Worm (Caenorhabditis elegans) whole organism, mixed stage, embryonic: ENCODE measurements around the gene F19G12.9.
"Not testable (repeated sequence)": the region's sequence is repeated elsewhere in the genome, so short reads cannot be mapped to it uniquely, and the experiment has no call there.

Source experiments
- M03D4.4 ChIP-seq: sonication (generic microtip); optimal IDR thresholded peaks from 2 replicates; lab custom pipeline; 2017; ENCODE audit warnings: mild to moderate bottlenecking, missing genetic modification characterization, missing compliant biosample characterization
- bed-3 ChIP-seq: fragments of 200-800 bp; sonication (Bioruptor generic); optimal IDR thresholded peaks from 3 replicates; lab custom pipeline; 2018; ENCODE audit warnings: mild to moderate bottlenecking, missing genetic modification characterization, moderate library complexity, missing compliant biosample characterization
- blmp-1 ChIP-seq: fragments of 150-350 bp; optimal IDR thresholded peaks from 2 replicates; lab custom pipeline; 2014; ENCODE audit warnings: missing biosample characterization, missing genetic modification characterization
- ceh-39 ChIP-seq: fragments of 150-350 bp; optimal IDR thresholded peaks from 2 replicates; lab custom pipeline; 2014; ENCODE audit warnings: missing biosample characterization, missing genetic modification characterization
- ceh-43 ChIP-seq: fragments of 200-800 bp; sonication (Bioruptor generic); optimal IDR thresholded peaks from 2 replicates; lab custom pipeline; 2018; ENCODE audit warnings: mild to moderate bottlenecking, missing genetic modification characterization, moderate library complexity, missing compliant biosample characterization
- ceh-83 ChIP-seq: fragments of 200-800 bp; sonication (Bioruptor generic); optimal IDR thresholded peaks from 2 replicates; lab custom pipeline; 2018; ENCODE audit warnings: mild to moderate bottlenecking, missing genetic modification characterization, missing compliant biosample characterization
- ces-1 ChIP-seq: fragments of 150-350 bp; optimal IDR thresholded peaks from 2 replicates; lab custom pipeline; 2014; ENCODE audit warnings: missing biosample characterization, missing genetic modification reagents, missing genetic modification characterization
- cnd-1 ChIP-seq: fragments of 200-800 bp; sonication (Bioruptor generic); optimal IDR thresholded peaks from 2 replicates; lab custom pipeline; 2018; ENCODE audit warnings: mild to moderate bottlenecking, missing genetic modification characterization, missing compliant biosample characterization
- drap-1 ChIP-seq: fragments of 200-800 bp; sonication (Bioruptor generic); optimal IDR thresholded peaks from 3 replicates; lab custom pipeline; 2018; ENCODE audit warnings: mild to moderate bottlenecking, missing genetic modification characterization, missing compliant biosample characterization
- elt-1 ChIP-seq: sonication (generic microtip); optimal IDR thresholded peaks from 2 replicates; lab custom pipeline; 2017; ENCODE audit warnings: missing genetic modification characterization, mild to moderate bottlenecking, missing compliant biosample characterization, antibody characterized with exemption, moderate library complexity, borderline replicate concordance; ENCODE audit not compliant: insufficient read depth
- flh-1 ChIP-seq: fragments of 200-800 bp; sonication (Bioruptor generic); optimal IDR thresholded peaks from 2 replicates; lab custom pipeline; 2018; ENCODE audit warnings: mild to moderate bottlenecking, missing genetic modification characterization, moderate library complexity, missing compliant biosample characterization
- ham-2 ChIP-seq: fragments of 200-800 bp; sonication (Bioruptor generic); optimal IDR thresholded peaks from 2 replicates; lab custom pipeline; 2018; ENCODE audit warnings: mild to moderate bottlenecking, missing genetic modification characterization, missing compliant biosample characterization
- hlh-1 ChIP-seq: fragments of 150-350 bp; optimal IDR thresholded peaks from 2 replicates; lab custom pipeline; 2014; ENCODE audit warnings: missing biosample characterization, missing genetic modification reagents, missing genetic modification characterization
- lin-13 ChIP-seq: fragments of 150-350 bp; optimal IDR thresholded peaks from 2 replicates; lab custom pipeline; 2014; ENCODE audit warnings: missing biosample characterization, missing genetic modification characterization
- lin-32 ChIP-seq: fragments of 200-800 bp; sonication (Bioruptor generic); optimal IDR thresholded peaks from 2 replicates; lab custom pipeline; 2018; ENCODE audit warnings: mild to moderate bottlenecking, missing genetic modification characterization, missing compliant biosample characterization
- lsy-2 ChIP-seq: fragments of 150-350 bp; optimal IDR thresholded peaks from 2 replicates; lab custom pipeline; 2014; ENCODE audit warnings: missing biosample characterization, missing genetic modification characterization
- mab-5 ChIP-seq: fragments of 150-350 bp; optimal IDR thresholded peaks from 2 replicates; lab custom pipeline; 2014; ENCODE audit warnings: missing biosample characterization, missing genetic modification characterization
- mep-1 ChIP-seq: fragments of 150-350 bp; optimal IDR thresholded peaks from 2 replicates; lab custom pipeline; 2017; ENCODE audit warnings: missing biosample characterization, missing genetic modification reagents, missing genetic modification characterization, inconsistent platforms
- mls-2 ChIP-seq: sonication (generic microtip); optimal IDR thresholded peaks from 2 replicates; lab custom pipeline; 2016; ENCODE audit warnings: mild to moderate bottlenecking, missing genetic modification characterization, moderate library complexity, missing compliant biosample characterization
- nhr-12 ChIP-seq: fragments of 150-350 bp; optimal IDR thresholded peaks from 2 replicates; lab custom pipeline; 2014; ENCODE audit warnings: missing biosample characterization, missing genetic modification characterization
- nhr-2 ChIP-seq: fragments of 150-350 bp; optimal IDR thresholded peaks from 2 replicates; lab custom pipeline; 2014; ENCODE audit warnings: missing biosample characterization, missing genetic modification characterization
- nhr-76 ChIP-seq: sonication (generic microtip); optimal IDR thresholded peaks from 2 replicates; lab custom pipeline; 2017; ENCODE audit warnings: missing biosample characterization, missing genetic modification characterization
- sem-2 ChIP-seq: fragments of 200-800 bp; sonication (Bioruptor generic); optimal IDR thresholded peaks from 2 replicates; lab custom pipeline; 2018; ENCODE audit warnings: mild to moderate bottlenecking, missing genetic modification characterization, missing compliant biosample characterization
- snpc-4 ChIP-seq: fragments of 150-350 bp; optimal IDR thresholded peaks from 2 replicates; lab custom pipeline; 2014; ENCODE audit warnings: missing biosample characterization, missing genetic modification characterization
- sptf-1 ChIP-seq: sonication (generic microtip); optimal IDR thresholded peaks from 2 replicates; lab custom pipeline; 2017; ENCODE audit warnings: mild to moderate bottlenecking, missing genetic modification characterization, moderate library complexity, missing compliant biosample characterization
- tbx-8 ChIP-seq: fragments of 200-800 bp; sonication (Bioruptor generic); optimal IDR thresholded peaks from 2 replicates; lab custom pipeline; 2018; ENCODE audit warnings: mild to moderate bottlenecking, missing genetic modification characterization, moderate library complexity, missing compliant biosample characterization
- unc-39 ChIP-seq: fragments of 150-350 bp; optimal IDR thresholded peaks from 2 replicates; lab custom pipeline; 2014; ENCODE audit warnings: missing biosample characterization, missing genetic modification characterization
- unc-62 ChIP-seq: fragments of 150-350 bp; optimal IDR thresholded peaks from 2 replicates; lab custom pipeline; 2014; ENCODE audit warnings: missing biosample characterization, missing genetic modification reagents, missing genetic modification characterization
- zip-8 ChIP-seq: fragments of 150-350 bp; optimal IDR thresholded peaks from 2 replicates; lab custom pipeline; 2014; ENCODE audit warnings: missing biosample characterization, missing genetic modification characterization
- ztf-11 ChIP-seq: fragments of 150-350 bp; optimal IDR thresholded peaks from 2 replicates; lab custom pipeline; 2014; ENCODE audit warnings: missing biosample characterization, missing genetic modification characterization

The F19G12.9 gene

DNA sequence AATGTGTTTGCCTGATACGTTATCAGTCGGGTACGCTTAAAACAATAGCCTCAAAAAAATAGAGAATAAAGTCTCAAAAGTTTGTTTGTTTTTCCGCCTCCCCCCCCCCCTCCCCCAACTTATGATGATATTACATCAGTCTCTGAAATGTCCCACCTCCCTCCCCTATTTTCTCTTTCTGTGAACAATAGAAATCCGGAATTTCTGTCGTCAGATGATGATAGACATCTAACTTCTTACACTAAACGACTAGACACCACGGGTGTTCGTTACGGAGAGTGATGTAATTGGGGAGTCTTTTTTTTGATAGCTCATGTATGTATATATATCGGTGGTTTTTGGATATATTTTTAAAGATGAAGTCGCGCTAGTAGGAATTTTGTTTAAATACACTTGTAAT is 24.6 kb upstream of the F19G12.9 start:
- TF ChIP-seq ces-1 (GFP tag; lab: Kevin White, UChicago): no peak
- TF ChIP-seq sptf-1 (tag; lab: Kevin White, UChicago): no peak
- no peak for TF ChIP-seq bed-3 (GFP tag; lab: Kevin White, UChicago)

DNA sequence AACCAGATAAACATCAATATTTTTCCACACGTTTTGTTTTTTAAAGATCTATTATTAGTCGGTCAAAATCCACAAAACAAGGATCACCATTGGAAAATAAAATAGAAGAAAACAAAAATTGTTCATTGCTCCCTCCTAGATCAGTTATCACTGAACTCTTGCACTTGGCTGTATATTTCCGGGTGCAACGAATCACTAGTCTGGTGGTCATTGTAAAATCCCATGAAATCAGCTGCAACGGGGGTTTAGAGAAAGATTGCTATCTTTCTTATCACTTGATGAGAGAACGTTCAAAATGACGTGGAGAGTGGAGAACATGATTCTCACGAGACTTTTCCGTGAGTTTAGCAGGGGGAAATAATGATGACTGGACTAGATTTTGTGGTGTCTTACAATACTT is 23.2 kb upstream of the F19G12.9 start:
- TF ChIP-seq ces-1 (GFP tag; lab: Kevin White, UChicago) (no peak), snpc-4 (tag; lab: Kevin White, UChicago) (no peak)

DNA sequence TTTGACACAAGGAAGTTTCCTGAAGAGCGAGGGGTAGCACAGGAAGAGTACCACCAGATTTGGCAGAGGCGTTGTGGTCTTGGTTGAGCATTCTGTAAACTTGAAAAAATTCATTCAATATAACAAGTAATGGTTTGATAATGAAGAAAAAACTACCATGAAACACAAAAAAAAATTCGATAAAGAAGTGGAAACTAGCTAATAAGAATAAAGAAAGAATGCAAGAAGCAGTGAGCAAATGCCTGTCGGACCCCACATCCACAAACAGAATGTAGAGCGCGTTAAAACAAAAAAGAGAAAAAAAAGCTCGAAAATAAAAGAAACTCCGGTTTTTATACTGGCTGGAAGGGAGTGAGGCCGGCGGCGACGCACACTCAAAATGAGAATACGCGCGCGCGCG is 21.5 kb upstream of the F19G12.9 start, which contains the start of gene H39E20.1:
Gene H39E20.1 (minus strand): TSS at position 101 of the 400 bp plus-strand sequence.
- TF ChIP-seq lin-13 (tag; lab: Kevin White, UChicago) (no peak), drap-1 (GFP tag; lab: Kevin White, UChicago) (no peak), mls-2 (tag; lab: Kevin White, UChicago) (no peak), nhr-2 (no peak), sptf-1 (tag; lab: Kevin White, UChicago) (no peak), snpc-4 (tag; lab: Kevin White, UChicago) (no peak), M03D4.4 (tag; lab: Kevin White, UChicago) (no peak), zip-8 (no peak), hlh-1 (tag; lab: Kevin White, UChicago) (no peak), mab-5 (tag; lab: Kevin White, UChicago) (no peak), ceh-39 (tag; lab: Kevin White, UChicago) (no peak), nhr-76 (tag; lab: Kevin White, UChicago) (no peak), tbx-8 (no peak), lin-32 (GFP tag; lab: Kevin White, UChicago) (no peak), blmp-1 (no peak), unc-62 (GFP tag; lab: Kevin White, UChicago) (no peak), nhr-12 (tag; lab: Kevin White, UChicago) (no peak)

DNA sequence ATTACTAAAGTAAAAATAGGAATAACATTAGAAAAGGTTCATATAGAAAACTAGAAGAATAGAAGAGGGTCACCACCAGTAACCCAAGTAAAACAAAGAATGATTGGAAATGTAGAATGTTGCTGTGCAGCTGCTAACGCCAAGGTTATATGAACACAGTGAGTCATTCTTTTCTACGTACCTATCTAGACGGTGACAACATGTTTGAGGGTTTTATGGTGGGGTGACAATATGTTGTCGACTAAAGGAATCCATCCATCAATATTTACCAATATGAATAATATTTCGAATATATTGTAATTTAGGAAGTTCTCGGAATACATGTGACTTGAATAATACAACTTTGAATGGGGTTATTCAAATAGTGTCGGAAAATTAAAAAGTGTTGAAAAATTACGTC is 17.8 kb upstream of the F19G12.9 start, which contains the start of gene ZK402.5:
Gene ZK402.5 (minus strand): TSS at position 101 of the 400 bp plus-strand sequence.
- TF ChIP-seq lin-32 (GFP tag; lab: Kevin White, UChicago) (no peak), sem-2 (no peak), sptf-1 (tag; lab: Kevin White, UChicago) (no peak), ces-1 (GFP tag; lab: Kevin White, UChicago) (no peak), ceh-43 (no peak), lsy-2 (tag; lab: Kevin White, UChicago) (no peak), mep-1 (tag; lab: Kevin White, UChicago) (no peak), flh-1 (no peak), ceh-83 (GFP tag; lab: Kevin White, UChicago) (no peak)

DNA sequence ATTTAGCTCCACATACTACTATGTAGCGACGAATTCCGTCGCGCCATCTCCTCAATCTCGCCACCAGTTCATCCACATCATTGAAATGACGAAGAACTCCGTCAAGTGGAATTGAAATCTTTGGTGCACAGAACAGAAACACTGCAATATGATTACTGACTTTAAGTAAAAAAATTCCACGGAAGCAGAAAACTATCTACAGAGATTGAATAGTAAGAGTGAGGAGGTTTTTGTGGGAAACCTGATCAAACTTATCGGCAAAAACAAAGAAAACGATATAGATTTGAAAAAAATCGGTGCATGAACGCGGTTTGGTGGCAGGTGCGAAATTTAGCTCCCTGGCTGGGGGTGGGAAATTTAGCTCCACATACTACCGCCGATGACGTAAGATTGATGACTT is 15.6 kb upstream of the F19G12.9 start, which contains the start of gene ZK402.2:
Gene ZK402.2 (plus strand): TSS at position 301 of the 400 bp plus-strand sequence.
- TF ChIP-seq ham-2 (GFP tag; lab: Kevin White, UChicago); unc-39 (tag; lab: Kevin White, UChicago); drap-1 (GFP tag; lab: Kevin White, UChicago): not testable (repeated sequence)

DNA sequence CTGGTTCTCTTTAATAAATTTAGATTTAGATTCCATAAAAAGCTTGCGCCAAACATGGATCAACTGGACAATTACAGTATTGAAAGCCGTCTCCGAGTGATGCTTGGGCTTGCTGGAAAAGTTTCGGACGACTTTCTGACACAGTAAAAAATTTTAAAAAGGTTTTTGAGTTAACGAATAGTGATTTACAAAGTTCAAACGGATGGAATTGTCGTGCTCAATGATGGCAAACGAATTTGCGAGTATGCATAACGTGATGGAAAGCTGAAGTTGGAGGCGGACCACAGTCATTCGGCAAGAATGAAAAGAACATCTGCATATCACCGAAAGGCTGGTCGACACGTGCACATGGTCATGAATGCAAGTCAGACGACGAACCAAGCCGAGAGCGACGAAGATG is 15.0 kb upstream of the F19G12.9 start, which contains the start of gene ZK402.1:
Gene ZK402.1 (plus strand): TSS at position 301 of the 400 bp plus-strand sequence.
- not testable (repeated sequence) for TF ChIP-seq ces-1 (GFP tag; lab: Kevin White, UChicago); mls-2 (tag; lab: Kevin White, UChicago); M03D4.4 (tag; lab: Kevin White, UChicago)

DNA sequence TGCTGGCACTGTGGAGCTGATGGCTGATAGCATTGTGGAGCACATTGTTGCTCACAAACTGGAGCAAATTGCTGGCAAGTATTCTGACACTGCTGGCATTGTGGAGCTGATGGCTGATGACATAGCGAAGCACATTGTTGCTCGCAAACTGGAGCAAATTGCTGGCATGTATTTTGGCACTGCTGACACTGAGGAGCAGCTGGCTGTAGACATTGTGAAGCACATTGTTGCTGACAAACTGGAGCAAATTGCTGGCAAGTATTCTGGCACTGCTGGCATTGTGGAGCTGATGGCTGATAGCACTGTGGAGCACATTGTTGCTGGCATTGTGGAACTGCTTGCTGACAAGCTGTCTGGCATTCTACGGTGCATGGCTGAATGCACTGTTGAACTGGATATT is 9.8 kb upstream of the F19G12.9 start:
- no peak for TF ChIP-seq ceh-39 (tag; lab: Kevin White, UChicago)
- no peak for TF ChIP-seq flh-1
- no peak for TF ChIP-seq elt-1 (tag; lab: Kevin White, UChicago)
- TF ChIP-seq ceh-43: no peak
- no peak for TF ChIP-seq hlh-1 (tag; lab: Kevin White, UChicago)
- TF ChIP-seq nhr-2: no peak
- no peak for TF ChIP-seq lin-32 (GFP tag; lab: Kevin White, UChicago)
- TF ChIP-seq mls-2 (tag; lab: Kevin White, UChicago): no peak
- no peak for TF ChIP-seq ztf-11
- TF ChIP-seq cnd-1 (tag; lab: Kevin White, UChicago): no peak
- TF ChIP-seq M03D4.4 (tag; lab: Kevin White, UChicago): no peak
- no peak for TF ChIP-seq blmp-1
- no peak for TF ChIP-seq zip-8
- no peak for TF ChIP-seq drap-1 (GFP tag; lab: Kevin White, UChicago)
- TF ChIP-seq, all 35 proteins: peak for 0
